Fruit fly (Drosophila melanogaster): ENCODE data around the gene CG17359.

DNA sequence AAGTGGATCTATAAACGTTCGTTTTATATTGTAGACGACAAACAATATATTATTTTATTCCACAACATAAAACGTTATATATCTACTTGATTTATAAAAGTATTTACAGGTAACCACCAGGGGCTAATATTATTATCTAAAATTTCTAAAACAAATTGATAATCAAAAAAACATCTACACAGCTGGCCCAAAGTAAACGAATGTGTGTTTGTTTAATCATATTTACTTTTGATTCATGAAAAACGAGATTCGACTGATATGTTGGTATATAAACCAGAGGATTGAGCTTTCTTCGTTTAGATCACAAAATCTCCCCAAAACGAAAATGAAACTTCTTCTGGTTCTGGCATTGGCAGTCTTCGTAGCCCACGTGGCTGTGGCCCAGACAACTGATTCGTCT lies 12.7 kb downstream of the CG17359 start, which contains the start of gene CG17362:
- no peak for TF ChIP-seq CG8478 (optimal IDR thresholded peaks at IDR 0.05)
- no peak for TF ChIP-seq CTCF (optimal IDR thresholded peaks at IDR 0.05)
